Worm (Caenorhabditis elegans): ENCODE data around the gene rrf-3.

ce11 chrII:8212680-8213079 lies 50.4 kb downstream of the rrf-3 start, which contains the start of gene twk-3:
- TF ChIP-seq lin-15B (tag; optimal IDR thresholded peaks at IDR 0.05), result no peak
- no peak for TF ChIP-seq nhr-11 (tag; optimal IDR thresholded peaks at IDR 0.05)
- TF ChIP-seq unc-130 (GFP tag; optimal IDR thresholded peaks at IDR 0.05), result no peak
- no peak for TF ChIP-seq cey-2 (tag; optimal IDR thresholded peaks at IDR 0.05; ENCODE audit: borderline replicate concordance, insufficient read depth)
- TF ChIP-seq spr-3 (GFP tag; optimal IDR thresholded peaks at IDR 0.05), result no peak
- no peak for TF ChIP-seq mes-2 (tag; optimal IDR thresholded peaks at IDR 0.05; ENCODE audit: poor library complexity, severe bottlenecking)
- no peak for TF ChIP-seq R02D3.7 (tag; optimal IDR thresholded peaks at IDR 0.05)
- TF ChIP-seq nhr-10 (tag; optimal IDR thresholded peaks at IDR 0.05), result no peak
- no peak for TF ChIP-seq lin-39 (tag; optimal IDR thresholded peaks at IDR 0.05)
- TF ChIP-seq ZK546.5 (tag; optimal IDR thresholded peaks at IDR 0.05), result no peak
- no peak for TF ChIP-seq ceh-28 (tag; optimal IDR thresholded peaks at IDR 0.05)
- no peak for TF ChIP-seq nhr-25 (tag; optimal IDR thresholded peaks at IDR 0.05; ENCODE audit: borderline replicate concordance, insufficient read depth)

All from whole organism, L4 larva.